Fruit fly (Drosophila melanogaster) whole organism, embryonic: ENCODE measurements around the gene CG10508.

Source experiments
- Blimp-1 ChIP-seq: fragments of 200-800 bp; sonication (Bioruptor generic); optimal IDR thresholded peaks from 3 replicates; lab custom pipeline; 2018; ENCODE audit warnings: missing biosample characterization, missing genetic modification characterization, mild to moderate bottlenecking, moderate library complexity, missing genetic modification reagents
- E2f2 ChIP-seq: fragments of 200-800 bp; sonication (Bioruptor generic); IDR thresholded peaks from 2 replicates; pipeline ENCODE4 v1.3.6; 2022; ENCODE audit warnings: missing biosample characterization, missing genetic modification characterization
- Eip74EF ChIP-seq, 2 experiments: fragments of 200-800 bp in 1 of 2; fragments of >200 bp in 1 of 2; sonication (Bioruptor generic) in 1 of 2; optimal IDR thresholded peaks; 2 replicates each; lab custom pipeline; 2017 to 2019; ENCODE audit warnings: missing biosample characterization in 2 of 2, missing genetic modification characterization in 2 of 2, mild to moderate bottlenecking in 1 of 2, moderate library complexity in 1 of 2
- amos ChIP-seq: fragments of 200-800 bp; sonication (Bioruptor generic); IDR thresholded peaks from 2 replicates; pipeline ENCODE4 v1.3.6; 2022; ENCODE audit warnings: missing biosample characterization, missing genetic modification characterization; ENCODE audit not compliant: partially characterized antibody
- prd ChIP-seq, 3 experiments: fragments of >200 bp in 2 of 3; fragments of 200-800 bp in 1 of 3; sonication (Bioruptor generic) in 1 of 3; optimal IDR thresholded peaks in 2 of 3; IDR thresholded peaks in 1 of 3; 2 replicates in 2 of 3; 3 replicates in 1 of 3; pipeline versions ENCODE4 v1.3.6 to Lab custom; 2017 to 2022; ENCODE audit warnings: missing biosample characterization in 1 of 3, missing genetic modification characterization in 1 of 3

DNA sequence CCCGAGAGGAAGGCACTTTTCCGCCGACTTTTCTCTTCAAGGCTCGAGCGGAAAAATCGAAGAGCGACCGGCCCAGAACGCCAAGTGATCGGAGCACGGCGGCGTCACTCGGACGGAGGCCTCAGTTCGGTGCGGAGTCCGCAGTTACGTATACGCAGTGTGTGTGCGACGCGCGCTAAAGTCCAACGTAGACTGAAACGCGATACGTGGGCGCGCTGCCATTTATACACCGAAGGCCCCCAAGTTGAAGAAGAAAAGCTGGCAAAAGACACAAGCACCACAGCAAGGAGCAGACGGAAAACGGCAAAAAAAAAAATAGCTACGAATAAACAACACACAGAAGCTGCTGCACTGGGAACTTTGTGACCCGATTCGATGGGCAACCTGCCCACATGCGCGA is 16.8 kb upstream of the CG10508 start, which contains the start of gene CG42337:
- TF ChIP-seq E2f2 (no peak), Blimp-1 (GFP tag; lab: Kevin White, UChicago) (no peak), Eip74EF (GFP tag; optimal IDR thresholded peaks at IDR 0.05; lab: Kevin White, UChicago) (no peak), prd (optimal IDR thresholded peaks at IDR 0.05; lab: Kevin White, UChicago) (no peak), prd (GFP tag; IDR thresholded peaks at IDR 0.05; lab: Robert Waterston, UW) (no peak), amos (no peak)
